1 worm cellular context compared by ENCODE assay signal in the genomic region with DNA sequence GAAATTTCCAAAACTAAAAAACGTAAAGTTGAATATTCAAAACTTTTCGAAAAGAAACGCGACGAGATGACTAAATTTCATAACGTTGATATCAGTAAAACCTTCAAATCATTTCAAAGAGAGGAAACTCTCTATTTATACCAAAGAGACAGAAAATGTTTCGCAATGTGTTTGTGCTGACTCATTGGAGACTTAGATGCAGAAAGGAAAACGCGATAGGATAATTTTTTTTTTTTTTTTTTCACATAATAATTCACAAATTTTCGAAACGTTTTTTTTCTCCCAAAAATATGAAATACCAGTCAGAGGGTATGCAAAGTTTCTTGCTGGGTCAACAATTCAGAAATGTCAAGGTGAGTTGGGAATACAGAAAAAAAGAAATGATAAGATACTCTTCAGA.
A peak's percentile ranks its signal among the peaks of the same experiment; 100 is the strongest.
TF ChIP-seq lines count a peak whose summit lies in the region.

No protein-coding gene starts in this region.

TF ChIP-seq in whole organism, L4 larva, 104 proteins besides CTCF, POLR2A, EP300 and RAD21 (continued from another document):
- TF ChIP-seq madf-5 (GFP tag; IDR thresholded peaks at IDR 0.05; lab: Robert Waterston, UW) (no peak), nhr-111 (GFP tag; optimal IDR thresholded peaks at IDR 0.05; lab: Kevin White, UChicago) (no peak), fkh-10 (GFP tag; optimal IDR thresholded peaks at IDR 0.05; lab: Kevin White, UChicago) (no peak), madf-9 (GFP tag; conservative IDR thresholded peaks at IDR 0.05; lab: Robert Waterston, UW) (no peak), aly-2 (tag; optimal IDR thresholded peaks at IDR 0.05; lab: Kevin White, UChicago) (no peak), ctbp-1 (GFP tag; IDR thresholded peaks at IDR 0.05; lab: Robert Waterston, UW) (no peak), zip-11 (GFP tag; IDR thresholded peaks at IDR 0.05; lab: Robert Waterston, UW) (no peak), ztf-7 (tag; optimal IDR thresholded peaks at IDR 0.05; lab: Kevin White, UChicago) (no peak), nhr-11 (tag; optimal IDR thresholded peaks at IDR 0.05; lab: Kevin White, UChicago) (no peak), duxl-1 (tag; optimal IDR thresholded peaks at IDR 0.05; lab: Kevin White, UChicago; ENCODE audit: poor library complexity) (no peak), aha-1 (tag; lab: Kevin White, UChicago) (no peak), Y48G9A.11 (GFP tag; IDR thresholded peaks at IDR 0.05; lab: Robert Waterston, UW) (no peak), Y105C5A.15 (GFP tag; IDR thresholded peaks at IDR 0.05; lab: Robert Waterston, UW) (no peak), php-3 (GFP tag; IDR thresholded peaks at IDR 0.05; lab: Robert Waterston, UW) (no peak), lsy-2 (tag; optimal IDR thresholded peaks at IDR 0.05; lab: Kevin White, UChicago) (peak in 1 of 2 experiments; percentile 46), attf-4 (tag; optimal IDR thresholded peaks at IDR 0.05; lab: Kevin White, UChicago) (no peak), nhr-42 (GFP tag; IDR thresholded peaks at IDR 0.05; lab: Robert Waterston, UW) (no peak), ZK546.5 (tag; optimal IDR thresholded peaks at IDR 0.05; lab: Kevin White, UChicago) (no peak), skn-1 (tag; optimal IDR thresholded peaks at IDR 0.05; lab: Kevin White, UChicago) (no peak), unc-130 (GFP tag; optimal IDR thresholded peaks at IDR 0.05; lab: Kevin White, UChicago) (no peak), nhr-76 (tag; optimal IDR thresholded peaks at IDR 0.05; lab: Kevin White, UChicago) (no peak), daf-16 (GFP tag; optimal IDR thresholded peaks at IDR 0.05; lab: Kevin White, UChicago) (no peak), daf-16 (tag; optimal IDR thresholded peaks at IDR 0.05; lab: Kevin White, UChicago) (peak; percentile 62), F10B5.3 (tag; optimal IDR thresholded peaks at IDR 0.05; lab: Kevin White, UChicago) (no peak), cey-2 (tag; optimal IDR thresholded peaks at IDR 0.05; lab: Kevin White, UChicago; ENCODE audit: borderline replicate concordance, insufficient read depth) (no peak), dmd-6 (GFP tag; IDR thresholded peaks at IDR 0.05; lab: Robert Waterston, UW) (peak; percentile 24; the same call in 1 of the 2 replicates), mes-2 (tag; optimal IDR thresholded peaks at IDR 0.05; lab: Kevin White, UChicago; ENCODE audit: poor library complexity, severe bottlenecking) (peak; percentile 25), dve-1 (tag; optimal IDR thresholded peaks at IDR 0.05; lab: Kevin White, UChicago; ENCODE audit: insufficient read depth) (peak; percentile 47), zip-2 (tag; optimal IDR thresholded peaks at IDR 0.05; lab: Kevin White, UChicago) (no peak), zfp-3 (GFP tag; conservative IDR thresholded peaks at IDR 0.05; lab: Robert Waterston, UW) (no peak), ceh-32 (tag; optimal IDR thresholded peaks at IDR 0.05; lab: Kevin White, UChicago; ENCODE audit: poor library complexity) (no peak), ceh-44 (GFP tag; IDR thresholded peaks at IDR 0.05; lab: Robert Waterston, UW) (no peak), daf-8 (GFP tag; IDR thresholded peaks at IDR 0.05; lab: Robert Waterston, UW) (no peak), egl-43 (GFP tag; IDR thresholded peaks at IDR 0.05; lab: Robert Waterston, UW) (no peak), mep-1 (tag; optimal IDR thresholded peaks at IDR 0.05; lab: Kevin White, UChicago) (no peak), zag-1 (tag; optimal IDR thresholded peaks at IDR 0.05; lab: Kevin White, UChicago) (no peak)
